Fruit fly (Drosophila melanogaster) whole organism, embryonic: Measurements from ENCODE around the gene CG2794.

Experiments used
- Ada2b ChIP-seq: fragments of 200-800 bp; sonication (Bioruptor generic); IDR thresholded peaks from 2 replicates; pipeline ENCODE4 v1.3.6; 2022; ENCODE audit warnings: missing biosample characterization, missing genetic modification characterization
- CG10147 ChIP-seq: fragments of 200-800 bp; sonication (Bioruptor generic); optimal IDR thresholded peaks from 2 replicates; lab custom pipeline; 2019; ENCODE audit warnings: missing biosample characterization, mild to moderate bottlenecking, missing genetic modification characterization, moderate library complexity
- CG10543 ChIP-seq: fragments of 200-800 bp; sonication (Bioruptor generic); optimal IDR thresholded peaks from 3 replicates; lab custom pipeline; 2017; ENCODE audit warnings: missing biosample characterization, mild to moderate bottlenecking, missing genetic modification characterization, moderate library complexity
- CG11456 ChIP-seq: fragments of 200-800 bp; sonication (Bioruptor generic); IDR thresholded peaks from 3 replicates; pipeline ENCODE4 v1.3.6; 2022; ENCODE audit warnings: missing biosample characterization, missing genetic modification characterization
- CG11695 ChIP-seq: fragments of 200-800 bp; sonication (Bioruptor generic); IDR thresholded peaks from 3 replicates; pipeline ENCODE4 v1.3.6; 2022; ENCODE audit warnings: missing biosample characterization, missing genetic modification characterization
- CG12219 ChIP-seq: fragments of 200-800 bp; sonication (Bioruptor generic); optimal IDR thresholded peaks from 3 replicates; lab custom pipeline; 2018; ENCODE audit warnings: missing biosample characterization, mild to moderate bottlenecking, missing genetic modification characterization
- CG13296 ChIP-seq: fragments of 200-800 bp; sonication (Bioruptor generic); optimal IDR thresholded peaks from 3 replicates; lab custom pipeline; 2018; ENCODE audit warnings: missing biosample characterization, mild to moderate bottlenecking, missing genetic modification characterization
- CG13624 ChIP-seq: fragments of 200-800 bp; sonication (Bioruptor generic); optimal IDR thresholded peaks from 2 replicates; lab custom pipeline; 2016; ENCODE audit warnings: missing biosample characterization, missing genetic modification characterization
- CG13775 ChIP-seq: fragments of 200-800 bp; sonication (Bioruptor generic); optimal IDR thresholded peaks from 3 replicates; lab custom pipeline; 2017; ENCODE audit warnings: missing biosample characterization, mild to moderate bottlenecking, missing genetic modification characterization
- CG14965 ChIP-seq: fragments of 200-800 bp; sonication (Bioruptor generic); optimal IDR thresholded peaks from 2 replicates; lab custom pipeline; 2016; ENCODE audit warnings: missing biosample characterization, missing genetic modification characterization, borderline replicate concordance
- CG15601 ChIP-seq: fragments of 200-800 bp; sonication (Bioruptor generic); optimal IDR thresholded peaks from 3 replicates; lab custom pipeline; 2019; ENCODE audit warnings: missing biosample characterization, mild to moderate bottlenecking, missing genetic modification characterization, moderate library complexity
- CG18476 ChIP-seq: fragments of 200-800 bp; sonication (Bioruptor generic); optimal IDR thresholded peaks from 2 replicates; lab custom pipeline; 2016; ENCODE audit warnings: missing biosample characterization, mild to moderate bottlenecking, missing genetic modification characterization
- CG18599 ChIP-seq: fragments of 200-800 bp; sonication (Bioruptor generic); optimal IDR thresholded peaks from 3 replicates; lab custom pipeline; 2017; ENCODE audit warnings: missing biosample characterization, missing genetic modification characterization, mild to moderate bottlenecking, moderate library complexity, missing genetic modification reagents
- CG2116 ChIP-seq: fragments of 200-800 bp; sonication (Bioruptor generic); optimal IDR thresholded peaks from 3 replicates; lab custom pipeline; 2018; ENCODE audit warnings: missing biosample characterization, mild to moderate bottlenecking, missing genetic modification characterization
- CG2129 ChIP-seq: fragments of 200-800 bp; sonication (Bioruptor generic); IDR thresholded peaks from 2 replicates; pipeline ENCODE4 v1.3.6; 2022; ENCODE audit warnings: missing biosample characterization, missing genetic modification characterization; ENCODE audit not compliant: partially characterized antibody
- CG2875 ChIP-seq: fragments of 200-800 bp; sonication (Bioruptor generic); optimal IDR thresholded peaks from 2 replicates; lab custom pipeline; 2017; ENCODE audit warnings: missing biosample characterization, mild to moderate bottlenecking, missing genetic modification characterization, missing genetic modification reagents
- CG32532 ChIP-seq: fragments of 200-800 bp; sonication (Bioruptor generic); IDR thresholded peaks from 2 replicates; pipeline ENCODE4 v1.3.6; 2022; ENCODE audit warnings: missing biosample characterization, missing genetic modification characterization
- CG43689 ChIP-seq: fragments of 200-800 bp; sonication (Bioruptor generic); IDR thresholded peaks from 2 replicates; pipeline ENCODE4 v1.3.6; 2022; ENCODE audit warnings: missing biosample characterization, missing genetic modification characterization
- CG6254 ChIP-seq: fragments of 200-800 bp; sonication (Bioruptor generic); optimal IDR thresholded peaks from 3 replicates; lab custom pipeline; 2017; ENCODE audit warnings: mild to moderate bottlenecking, missing biosample characterization, missing genetic modification reagents, missing genetic modification characterization
- CG7357 ChIP-seq: fragments of 200-800 bp; sonication (Bioruptor generic); IDR thresholded peaks from 3 replicates; pipeline ENCODE4 v1.3.6; 2022; ENCODE audit warnings: missing biosample characterization, missing genetic modification characterization
- CG7786 ChIP-seq: fragments of 200-800 bp; sonication (Bioruptor generic); optimal IDR thresholded peaks from 2 replicates; lab custom pipeline; 2016; ENCODE audit warnings: missing biosample characterization, missing genetic modification characterization
- E2f2 ChIP-seq: fragments of 200-800 bp; sonication (Bioruptor generic); IDR thresholded peaks from 2 replicates; pipeline ENCODE4 v1.3.6; 2022; ENCODE audit warnings: missing biosample characterization, missing genetic modification characterization
- Fer3 ChIP-seq: fragments of 200-800 bp; sonication (Bioruptor generic); optimal IDR thresholded peaks from 2 replicates; lab custom pipeline; 2018; ENCODE audit warnings: missing biosample characterization, mild to moderate bottlenecking, missing genetic modification characterization, moderate library complexity
- HHEX ChIP-seq: fragments of 200-800 bp; sonication (Bioruptor generic); optimal IDR thresholded peaks from 3 replicates; lab custom pipeline; 2017; ENCODE audit warnings: missing biosample characterization, mild to moderate bottlenecking, missing genetic modification characterization, missing genetic modification reagents
- Hr3 ChIP-seq: fragments of 200-800 bp; sonication (Bioruptor generic); optimal IDR thresholded peaks from 3 replicates; lab custom pipeline; 2016; ENCODE audit warnings: missing biosample characterization, missing genetic modification characterization
- Med ChIP-seq: fragments of 200-800 bp; sonication (Bioruptor generic); peaks from one replicate; lab custom pipeline; 2016; ENCODE audit warnings: missing biosample characterization, missing genetic modification characterization, mild to moderate bottlenecking, inconsistent platforms, moderate library complexity
- Meics ChIP-seq: fragments of 200-800 bp; sonication (Bioruptor generic); optimal IDR thresholded peaks from 2 replicates; lab custom pipeline; 2017; ENCODE audit warnings: missing biosample characterization, mild to moderate bottlenecking, missing genetic modification characterization
- NFAT ChIP-seq: fragments of 200-800 bp; sonication (Bioruptor generic); IDR thresholded peaks from 2 replicates; pipeline ENCODE4 v1.3.6; 2022; ENCODE audit warnings: missing biosample characterization, missing genetic modification characterization
- Neu2 ChIP-seq: fragments of 200-800 bp; sonication (Bioruptor generic); optimal IDR thresholded peaks from 3 replicates; lab custom pipeline; 2016; ENCODE audit warnings: missing biosample characterization, missing genetic modification characterization, borderline replicate concordance
- Opbp ChIP-seq: fragments of 200-800 bp; sonication (Bioruptor generic); IDR thresholded peaks from 3 replicates; pipeline ENCODE4 v1.3.6; 2022; ENCODE audit warnings: missing biosample characterization, missing genetic modification characterization; ENCODE audit not compliant: partially characterized antibody
- Pdp1 ChIP-seq, 2 experiments: fragments of 200-800 bp; sonication (Bioruptor generic); optimal IDR thresholded peaks; 3 replicates each; lab custom pipeline; 2016; ENCODE audit warnings: missing biosample characterization in 2 of 2, missing genetic modification characterization in 2 of 2, mild to moderate bottlenecking in 1 of 2, moderate library complexity in 1 of 2
- Spps ChIP-seq: fragments of 200-800 bp; sonication (Bioruptor generic); optimal IDR thresholded peaks from 2 replicates; lab custom pipeline; 2018; ENCODE audit warnings: missing biosample characterization, mild to moderate bottlenecking, missing genetic modification characterization
- Sry-δ ChIP-seq: fragments of 200-800 bp; sonication (Bioruptor generic); optimal IDR thresholded peaks from 2 replicates; lab custom pipeline; 2016; ENCODE audit warnings: missing biosample characterization, missing genetic modification characterization
- YL-1 ChIP-seq: fragments of 200-800 bp; sonication (Bioruptor generic); optimal IDR thresholded peaks from 3 replicates; lab custom pipeline; 2017; ENCODE audit warnings: missing biosample characterization, mild to moderate bottlenecking, missing genetic modification characterization
- al ChIP-seq: fragments of 200-800 bp; sonication (Bioruptor generic); IDR thresholded peaks from 2 replicates; pipeline ENCODE4 v1.3.6; 2022; ENCODE audit warnings: missing biosample characterization, missing genetic modification characterization
- ap ChIP-seq: fragments of 200-800 bp; sonication (Bioruptor generic); IDR thresholded peaks from 2 replicates; pipeline ENCODE4 v1.3.6; 2022; ENCODE audit warnings: missing biosample characterization, missing genetic modification characterization
- bsh ChIP-seq, 2 experiments: fragments of 200-800 bp; sonication (Bioruptor generic); optimal IDR thresholded peaks; 2 replicates each; lab custom pipeline; 2017 to 2018; ENCODE audit warnings: mild to moderate bottlenecking in 2 of 2, missing biosample characterization in 2 of 2, missing genetic modification characterization in 2 of 2, moderate library complexity in 1 of 2
- cas ChIP-seq: fragments of 200-800 bp; sonication (Bioruptor generic); IDR thresholded peaks from 2 replicates; pipeline ENCODE4 v1.3.6; 2022; ENCODE audit warnings: missing biosample characterization, missing genetic modification characterization
- cg ChIP-seq: fragments of 200-800 bp; sonication (Bioruptor generic); optimal IDR thresholded peaks from 3 replicates; lab custom pipeline; 2019; ENCODE audit warnings: missing biosample characterization, mild to moderate bottlenecking, missing genetic modification characterization, moderate library complexity
- ci ChIP-seq: fragments of 200-800 bp; sonication (Bioruptor generic); IDR thresholded peaks from 3 replicates; pipeline ENCODE4 v1.3.6; 2022; ENCODE audit warnings: missing biosample characterization, missing genetic modification characterization
- cwo ChIP-seq: fragments of 200-800 bp; sonication (Bioruptor generic); optimal IDR thresholded peaks from 3 replicates; lab custom pipeline; 2017; ENCODE audit warnings: missing biosample characterization, missing genetic modification characterization, mild to moderate bottlenecking, moderate library complexity, missing genetic modification reagents
- grau ChIP-seq: fragments of 200-800 bp; optimal IDR thresholded peaks from 3 replicates; lab custom pipeline; 2019; ENCODE audit warnings: missing biosample characterization, mild to moderate bottlenecking, missing genetic modification characterization, moderate library complexity
- insv ChIP-seq, 2 experiments: fragments of 200-800 bp; sonication (Bioruptor generic); optimal IDR thresholded peaks; 3 replicates each; lab custom pipeline; 2016 to 2018; ENCODE audit warnings: missing biosample characterization in 2 of 2, missing genetic modification characterization in 2 of 2
- jing ChIP-seq: fragments of 200-800 bp; sonication (Bioruptor generic); optimal IDR thresholded peaks from 2 replicates; lab custom pipeline; 2018; ENCODE audit warnings: missing biosample characterization, mild to moderate bottlenecking, missing genetic modification characterization
- kah ChIP-seq: fragments of 200-800 bp; sonication (Bioruptor generic); optimal IDR thresholded peaks from 2 replicates; lab custom pipeline; 2018; ENCODE audit warnings: missing biosample characterization, mild to moderate bottlenecking, missing genetic modification characterization
- nerfin-2 ChIP-seq: fragments of 200-800 bp; sonication (Bioruptor generic); IDR thresholded peaks from 2 replicates; pipeline ENCODE4 v1.3.6; 2022; ENCODE audit warnings: missing biosample characterization, missing genetic modification characterization; ENCODE audit not compliant: partially characterized antibody
- pzg ChIP-seq: fragments of 200-800 bp; sonication (Bioruptor generic); optimal IDR thresholded peaks from 3 replicates; lab custom pipeline; 2018; ENCODE audit warnings: missing biosample characterization, mild to moderate bottlenecking, missing genetic modification characterization, moderate library complexity
- row ChIP-seq: fragments of 200-800 bp; sonication (Bioruptor generic); IDR thresholded peaks from 3 replicates; pipeline ENCODE4 v1.3.6; 2022; ENCODE audit warnings: missing biosample characterization, missing genetic modification characterization
- seq ChIP-seq: fragments of 200-800 bp; sonication (Bioruptor generic); IDR thresholded peaks from 2 replicates; pipeline ENCODE4 v1.3.6; 2022; ENCODE audit warnings: missing biosample characterization, missing genetic modification characterization
- sug ChIP-seq: fragments of 200-800 bp; optimal IDR thresholded peaks from 2 replicates; lab custom pipeline; 2019; ENCODE audit warnings: missing biosample characterization, mild to moderate bottlenecking, missing genetic modification characterization, moderate library complexity

The CG2794 gene

dm6 chr2L:559311-559710 lies 4.7 kb upstream of the CG2794 start, which contains the start of gene Tspo (continued):
- no peak for TF ChIP-seq kah (GFP tag; lab: Kevin White, UChicago)
- TF ChIP-seq nerfin-2 (GFP tag; lab: Robert Waterston, UW) = no peak
- no peak for TF ChIP-seq sug (tag; lab: Kevin White, UChicago)
- TF ChIP-seq CG14965 (GFP tag; lab: Kevin White, UChicago) = no peak
- no peak for TF ChIP-seq NFAT (GFP tag; lab: Robert Waterston, UW)
- peak; percentile 24 for TF ChIP-seq pzg (GFP tag; lab: Kevin White, UChicago)
- TF ChIP-seq CG10543 = peak; percentile 34
- no peak for TF ChIP-seq CG11456 (GFP tag; lab: Robert Waterston, UW)
- no peak for TF ChIP-seq CG2129 (GFP tag; lab: Robert Waterston, UW)
- no peak for TF ChIP-seq CG15601 (tag; lab: Kevin White, UChicago)
- TF ChIP-seq cwo (GFP tag; lab: Kevin White, UChicago) = no peak
- TF ChIP-seq CG7786 (GFP tag; lab: Kevin White, UChicago) = no peak
- TF ChIP-seq cas = no peak
- TF ChIP-seq CG12219 (GFP tag; lab: Kevin White, UChicago) = no peak
- TF ChIP-seq Hr3 (GFP tag; lab: Kevin White, UChicago) = no peak
- peak; percentile 28 for TF ChIP-seq grau (tag; lab: Kevin White, UChicago)
- TF ChIP-seq CG43689 = no peak
- no peak for TF ChIP-seq Opbp (GFP tag; lab: Robert Waterston, UW)
- TF ChIP-seq HHEX = no peak
- TF ChIP-seq CG7357 (GFP tag; lab: Robert Waterston, UW) = no peak
- no peak for TF ChIP-seq Meics
- TF ChIP-seq Sry-δ (GFP tag; lab: Kevin White, UChicago) = peak; percentile 2
- TF ChIP-seq YL-1 (GFP tag; lab: Kevin White, UChicago) = no peak
- peak; percentile 14 for TF ChIP-seq CG10147 (GFP tag; lab: Kevin White, UChicago)
- TF ChIP-seq CG13775 (GFP tag; lab: Kevin White, UChicago) = no peak
- no peak for TF ChIP-seq bsh (GFP tag; optimal IDR thresholded peaks at IDR 0.05; lab: Kevin White, UChicago)
- TF ChIP-seq CG2116 = peak; percentile 11
- peak; percentile 19; the same call in 1 of the 3 replicates for TF ChIP-seq ci (GFP tag; lab: Robert Waterston, UW)
- no peak for TF ChIP-seq seq (GFP tag; lab: Robert Waterston, UW)
- TF ChIP-seq Fer3 (tag; lab: Kevin White, UChicago) = no peak
- TF ChIP-seq cg (GFP tag; lab: Kevin White, UChicago) = peak; percentile 88
- TF ChIP-seq CG11695 (GFP tag; lab: Robert Waterston, UW) = no peak
- TF ChIP-seq CG6254 = peak; percentile 86
- no peak for TF ChIP-seq Ada2b (GFP tag; lab: Robert Waterston, UW)
- TF ChIP-seq E2f2 (GFP tag; lab: Robert Waterston, UW) = peak; percentile 9; the same call in 1 of the 2 replicates
- TF ChIP-seq CG32532 (GFP tag; lab: Robert Waterston, UW) = no peak
- TF ChIP-seq ap = no peak
- TF ChIP-seq Med (GFP tag; lab: Kevin White, UChicago) = no peak
- TF ChIP-seq CG13296 (GFP tag; lab: Kevin White, UChicago) = no peak
- no peak for TF ChIP-seq insv (GFP tag; optimal IDR thresholded peaks at IDR 0.05; lab: Kevin White, UChicago)
- peak; percentile 83 for TF ChIP-seq row (GFP tag; lab: Robert Waterston, UW)
- no peak for TF ChIP-seq al
- TF ChIP-seq Spps (tag; lab: Kevin White, UChicago) = no peak
- TF ChIP-seq Pdp1 (GFP tag; optimal IDR thresholded peaks at IDR 0.05; lab: Kevin White, UChicago) = peak in 1 of 2 experiments; percentile 22
- TF ChIP-seq CG18599 (GFP tag; lab: Kevin White, UChicago) = no peak
- no peak for TF ChIP-seq jing
- TF ChIP-seq CG2875 (GFP tag; lab: Kevin White, UChicago) = no peak
- no peak for TF ChIP-seq Neu2 (GFP tag; lab: Kevin White, UChicago)
- TF ChIP-seq CG18476 (GFP tag; lab: Kevin White, UChicago) = no peak
- peak; percentile 55 for TF ChIP-seq CG13624 (GFP tag; lab: Kevin White, UChicago)
